Worm (Caenorhabditis elegans) whole organism, L4 larva: Measurements from ENCODE around the gene K12H6.6.

ENCODE experiments used
- F37D6.2 ChIP-seq: sonication (generic microtip); optimal IDR thresholded peaks from 2 replicates; lab custom pipeline; 2016; ENCODE audit warnings: mild to moderate bottlenecking, missing genetic modification characterization, missing compliant biosample characterization
- R02D3.7 ChIP-seq: fragments of 150-350 bp; sonication (generic microtip); optimal IDR thresholded peaks from 3 replicates; lab custom pipeline; 2014; ENCODE audit warnings: missing biosample characterization, missing genetic modification characterization
- T20F7.1 ChIP-seq: fragments of 200-800 bp; sonication (Bioruptor generic); optimal IDR thresholded peaks from 2 replicates; lab custom pipeline; 2018; ENCODE audit warnings: mild to moderate bottlenecking, missing genetic modification characterization, missing compliant biosample characterization
- arid-1 ChIP-seq: fragments of 200-800 bp; sonication (Bioruptor generic); conservative IDR thresholded peaks from 2 replicates; pipeline ENCODE4 v1.3.6; 2022; ENCODE audit warnings: missing genetic modification reagents, missing genetic modification characterization, missing compliant biosample characterization
- ceh-20 ChIP-seq: fragments of 200-800 bp; sonication (Bioruptor generic); IDR thresholded peaks from 2 replicates; pipeline ENCODE4 v1.3.6; 2022; ENCODE audit warnings: missing genetic modification reagents, missing genetic modification characterization, missing compliant biosample characterization
- ceh-28 ChIP-seq: fragments of 150-350 bp; optimal IDR thresholded peaks from 2 replicates; lab custom pipeline; 2014; ENCODE audit warnings: missing biosample characterization, missing genetic modification reagents, missing genetic modification characterization
- ceh-82 ChIP-seq: sonication (generic microtip); optimal IDR thresholded peaks from 2 replicates; lab custom pipeline; 2017; ENCODE audit warnings: missing biosample characterization, missing genetic modification characterization
- ces-1 ChIP-seq: fragments of 150-350 bp; sonication (generic microtip); optimal IDR thresholded peaks from 4 replicates; lab custom pipeline; 2014; ENCODE audit warnings: missing biosample characterization, missing genetic modification reagents, missing genetic modification characterization
- cey-2 ChIP-seq: sonication (generic microtip); optimal IDR thresholded peaks from 3 replicates; lab custom pipeline; 2017; ENCODE audit warnings: missing genetic modification characterization, mild to moderate bottlenecking, missing compliant biosample characterization, antibody characterized with exemption, borderline replicate concordance; ENCODE audit not compliant: insufficient read depth
- daf-12 ChIP-seq: fragments of 150-350 bp; optimal IDR thresholded peaks from 2 replicates; lab custom pipeline; 2014; ENCODE audit warnings: missing biosample characterization, missing genetic modification reagents, missing genetic modification characterization
- dmd-6 ChIP-seq: fragments of 200-800 bp; sonication (Bioruptor generic); IDR thresholded peaks from 2 replicates; pipeline ENCODE4 v1.3.6; 2022; ENCODE audit warnings: missing genetic modification reagents, missing genetic modification characterization, missing compliant biosample characterization
- dmd-9 ChIP-seq: fragments of 200-800 bp; sonication (Bioruptor generic); IDR thresholded peaks from 2 replicates; pipeline ENCODE4 v1.3.6; 2022; ENCODE audit warnings: missing genetic modification reagents, missing genetic modification characterization, missing compliant biosample characterization
- dpl-1 ChIP-seq: fragments of 150-350 bp; optimal IDR thresholded peaks from 2 replicates; lab custom pipeline; 2014; ENCODE audit warnings: missing biosample characterization, missing genetic modification reagents, missing genetic modification characterization
- fkh-10 ChIP-seq: fragments of 150-350 bp; optimal IDR thresholded peaks from 2 replicates; lab custom pipeline; 2014; ENCODE audit warnings: missing biosample characterization, missing genetic modification reagents, missing genetic modification characterization
- fos-1 ChIP-seq: fragments of 150-350 bp; optimal IDR thresholded peaks from 2 replicates; lab custom pipeline; 2014; ENCODE audit warnings: missing biosample characterization, missing genetic modification characterization
- gei-8 ChIP-seq: fragments of 200-800 bp; sonication (Bioruptor generic); optimal IDR thresholded peaks from 2 replicates; lab custom pipeline; 2018; ENCODE audit warnings: mild to moderate bottlenecking, missing genetic modification characterization, missing compliant biosample characterization
- hif-1 ChIP-seq, 2 experiments: sonication (generic microtip); optimal IDR thresholded peaks; 2 replicates each; lab custom pipeline; 2016 to 2017; ENCODE audit warnings: missing compliant biosample characterization in 2 of 2, missing genetic modification characterization in 2 of 2, missing genetic modification reagents in 2 of 2, missing genotype in 2 of 2, mild to moderate bottlenecking in 1 of 2
- hlh-11 ChIP-seq: fragments of 200-800 bp; sonication (Bioruptor generic); optimal IDR thresholded peaks from 2 replicates; lab custom pipeline; 2018; ENCODE audit warnings: mild to moderate bottlenecking, missing genetic modification characterization, missing compliant biosample characterization
- hmg-1.1 ChIP-seq: fragments of 200-800 bp; sonication (Bioruptor generic); IDR thresholded peaks from 2 replicates; pipeline ENCODE4 v1.3.6; 2022; ENCODE audit warnings: missing genetic modification reagents, missing genetic modification characterization, missing compliant biosample characterization
- lim-7 ChIP-seq: fragments of 200-800 bp; sonication (Bioruptor generic); IDR thresholded peaks from 2 replicates; pipeline ENCODE4 v1.3.6; 2022; ENCODE audit warnings: missing genetic modification characterization, missing compliant biosample characterization
- lin-13 ChIP-seq: fragments of 150-350 bp; optimal IDR thresholded peaks from 2 replicates; lab custom pipeline; 2014; ENCODE audit warnings: missing biosample characterization, missing genetic modification reagents, missing genetic modification characterization
- mdt-29 ChIP-seq: fragments of 200-800 bp; sonication (Bioruptor generic); IDR thresholded peaks from 2 replicates; pipeline ENCODE4 v1.3.6; 2022; ENCODE audit warnings: missing genetic modification reagents, missing genetic modification characterization, missing compliant biosample characterization
- mxl-3 ChIP-seq: fragments of 200-800 bp; sonication (Bioruptor generic); optimal IDR thresholded peaks from 2 replicates; lab custom pipeline; 2018; ENCODE audit warnings: mild to moderate bottlenecking, missing genetic modification characterization, missing compliant biosample characterization
- nhr-102 ChIP-seq: sonication (generic microtip); optimal IDR thresholded peaks from 2 replicates; lab custom pipeline; 2016; ENCODE audit warnings: mild to moderate bottlenecking, missing genetic modification characterization, moderate library complexity, missing compliant biosample characterization
- nhr-25 ChIP-seq: sonication (generic microtip); optimal IDR thresholded peaks from 2 replicates; lab custom pipeline; 2017; ENCODE audit warnings: missing genetic modification characterization, mild to moderate bottlenecking, missing compliant biosample characterization, antibody characterized with exemption, moderate library complexity, borderline replicate concordance; ENCODE audit not compliant: insufficient read depth
- nhr-42 ChIP-seq: fragments of 200-800 bp; sonication (Bioruptor generic); IDR thresholded peaks from 2 replicates; pipeline ENCODE4 v1.3.6; 2022; ENCODE audit warnings: missing genetic modification characterization, missing compliant biosample characterization
- nhr-48 ChIP-seq: sonication (generic microtip); optimal IDR thresholded peaks from 2 replicates; lab custom pipeline; 2016; ENCODE audit warnings: mild to moderate bottlenecking, missing genetic modification characterization, missing compliant biosample characterization
- pha-4 ChIP-seq, 2 experiments: fragments of 150-350 bp in 1 of 2; fragments of 200-800 bp in 1 of 2; sonication (Bioruptor generic) in 1 of 2; IDR thresholded peaks in 1 of 2; optimal IDR thresholded peaks in 1 of 2; 2 replicates each; pipeline versions ENCODE4 v1.3.6 to Lab custom; 2014 to 2022; ENCODE audit warnings: missing genetic modification characterization in 2 of 2, missing genetic modification reagents in 2 of 2, missing biosample characterization in 1 of 2, missing compliant biosample characterization in 1 of 2
- pqm-1 ChIP-seq: sonication (generic microtip); optimal IDR thresholded peaks from 2 replicates; lab custom pipeline; 2017; ENCODE audit warnings: missing biosample characterization, missing genetic modification characterization
- rbr-2 ChIP-seq: sonication (generic microtip); optimal IDR thresholded peaks from 2 replicates; lab custom pipeline; 2016; ENCODE audit warnings: missing genotype, missing genetic modification characterization, missing compliant biosample characterization
- saeg-2 ChIP-seq: fragments of 200-800 bp; sonication (Bioruptor generic); IDR thresholded peaks from 2 replicates; pipeline ENCODE4 v1.3.6; 2022; ENCODE audit warnings: missing genetic modification reagents, missing genetic modification characterization, missing compliant biosample characterization
- set-16 ChIP-seq: fragments of 200-800 bp; sonication (Bioruptor generic); IDR thresholded peaks from 2 replicates; pipeline ENCODE4 v1.3.6; 2022; ENCODE audit warnings: missing genetic modification reagents, missing genetic modification characterization, missing compliant biosample characterization
- skn-1 ChIP-seq: fragments of 150-350 bp; optimal IDR thresholded peaks from 2 replicates; lab custom pipeline; 2014; ENCODE audit warnings: missing biosample characterization, missing genetic modification characterization
- snpc-1.2 ChIP-seq: fragments of 200-800 bp; sonication (Bioruptor generic); IDR thresholded peaks from 2 replicates; pipeline ENCODE4 v1.3.6; 2022; ENCODE audit warnings: missing genetic modification reagents, missing genetic modification characterization, missing compliant biosample characterization
- spr-3 ChIP-seq: fragments of 200-800 bp; sonication (Bioruptor generic); optimal IDR thresholded peaks from 2 replicates; lab custom pipeline; 2018; ENCODE audit warnings: mild to moderate bottlenecking, missing genetic modification characterization, missing compliant biosample characterization
- tra-1 ChIP-seq: fragments of 200-800 bp; sonication (Bioruptor generic); IDR thresholded peaks from 2 replicates; pipeline ENCODE4 v1.3.6; 2022; ENCODE audit warnings: missing genetic modification reagents, missing genetic modification characterization, missing compliant biosample characterization
- unc-130 ChIP-seq: sonication (generic microtip); optimal IDR thresholded peaks from 2 replicates; lab custom pipeline; 2016; ENCODE audit warnings: missing genetic modification reagents, missing genetic modification characterization, missing compliant biosample characterization
- unc-39 ChIP-seq: sonication (generic microtip); optimal IDR thresholded peaks from 2 replicates; lab custom pipeline; 2017; ENCODE audit warnings: missing biosample characterization, missing genetic modification characterization
- unc-62 ChIP-seq, 3 experiments: fragments of 150-350 bp in 1 of 3; sonication (generic microtip); optimal IDR thresholded peaks in 2 of 3; peaks in 1 of 3; 1 replicate in 1 of 3; 2 replicates in 2 of 3; lab custom pipeline; 2014 to 2017; ENCODE audit warnings: missing biosample characterization in 3 of 3, missing genetic modification characterization in 3 of 3, missing genetic modification reagents in 3 of 3, missing genotype in 1 of 3
- zfp-3 ChIP-seq: fragments of 200-800 bp; sonication (Bioruptor generic); conservative IDR thresholded peaks from 2 replicates; pipeline ENCODE4 v1.3.6; 2022; ENCODE audit warnings: missing genetic modification reagents, missing genetic modification characterization, missing compliant biosample characterization

K12H6.6 gene

DNA sequence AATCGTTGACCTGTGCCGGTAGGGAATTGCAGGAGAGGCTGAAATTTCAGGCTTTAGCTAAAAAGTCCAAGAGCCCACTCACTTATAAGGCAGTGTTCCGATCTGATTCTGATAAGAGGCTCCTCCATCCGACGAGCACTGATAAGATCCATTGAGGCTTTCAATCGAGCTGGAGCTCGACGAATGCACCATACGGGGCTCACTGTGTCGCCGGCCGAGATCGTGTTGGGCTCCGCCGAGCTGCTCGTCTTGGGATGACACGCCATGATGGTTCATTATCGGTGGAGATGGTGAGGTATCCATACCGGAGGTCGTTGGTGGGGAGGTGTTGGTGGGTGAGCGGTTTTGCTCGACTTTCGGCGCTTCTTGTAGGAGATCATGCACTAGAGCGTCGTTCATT is 34.6 kb downstream of the K12H6.6 start:
- no peak for TF ChIP-seq R02D3.7
- TF ChIP-seq set-16 (GFP tag; lab: Robert Waterston, UW): peak; percentile 48; the same call in 1 of the 2 replicates

DNA sequence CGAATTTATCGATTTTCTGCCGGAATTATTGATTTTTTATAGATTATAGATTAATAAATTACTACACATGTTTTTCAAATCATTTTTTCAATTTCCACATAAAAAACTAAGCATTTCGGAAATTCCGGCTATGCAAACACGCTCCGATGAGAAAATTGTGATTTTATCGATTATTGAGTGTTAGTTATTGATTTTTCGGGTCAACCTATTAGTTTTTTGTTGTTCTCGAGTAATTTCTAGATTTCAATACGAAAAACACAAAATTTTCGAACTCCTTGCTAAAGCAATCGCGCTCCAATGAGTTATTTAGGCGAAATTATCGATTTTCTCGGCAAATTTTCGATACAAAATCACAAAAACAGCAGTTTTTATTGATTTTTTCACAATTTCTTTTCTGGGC is 35.6 kb downstream of the K12H6.6 start:
- TF ChIP-seq ceh-28 (peak; percentile 75), pha-4 (GFP tag; IDR thresholded peaks at IDR 0.05; lab: Robert Waterston, UW) (no peak), pha-4 (tag; optimal IDR thresholded peaks at IDR 0.05; lab: Kevin White, UChicago) (no peak), unc-62 (GFP tag; optimal IDR thresholded peaks at IDR 0.05 in 1 of 2; lab: Kevin White, UChicago) (peak in 1 of 2 experiments; percentile 51), unc-62 (tag; optimal IDR thresholded peaks at IDR 0.05; lab: Kevin White, UChicago) (no peak)

DNA sequence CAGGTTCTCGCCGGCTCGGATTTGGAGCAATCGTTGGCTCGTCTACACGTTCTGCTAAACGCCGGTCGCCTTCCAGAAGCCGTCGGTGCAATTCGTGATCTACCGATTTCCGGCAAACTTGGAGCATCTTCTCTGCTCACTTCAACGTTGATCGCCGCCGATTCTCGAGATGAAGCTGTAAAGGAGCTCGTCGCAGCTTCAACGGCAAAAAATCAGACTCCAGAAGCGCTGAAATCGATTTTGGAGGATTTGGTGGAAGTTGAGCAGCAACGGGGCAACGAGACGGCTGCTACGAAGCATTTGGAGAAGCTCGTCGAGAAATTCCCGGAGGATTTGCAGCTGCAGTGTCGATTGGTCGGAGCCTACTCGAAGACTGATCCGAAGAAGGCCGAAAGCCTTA is 39.3 kb downstream of the K12H6.6 start:
- peak; percentile 56 for TF ChIP-seq set-16 (GFP tag; lab: Robert Waterston, UW)
- TF ChIP-seq ceh-20: no peak

DNA sequence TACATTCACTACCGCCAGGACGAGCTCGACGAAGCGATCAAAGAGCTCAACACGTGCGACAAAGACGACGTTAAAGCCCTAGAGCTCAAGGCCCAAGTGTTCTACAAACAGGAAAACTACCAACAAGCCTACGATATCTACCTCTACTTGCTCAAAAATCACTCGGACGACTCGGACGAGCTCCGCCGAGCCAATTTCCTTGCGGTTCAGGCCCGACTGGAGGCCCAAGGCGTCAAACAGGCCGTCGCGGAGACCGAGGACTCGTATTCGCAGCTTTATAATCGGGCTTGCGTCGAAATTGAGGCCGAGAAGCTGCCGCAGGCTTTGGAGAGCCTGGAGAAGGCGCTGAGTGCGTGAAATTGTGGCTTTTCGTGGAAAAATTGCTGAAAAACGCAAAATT is 43.2 kb downstream of the K12H6.6 start:
- TF ChIP-seq lim-7 (GFP tag; lab: Robert Waterston, UW) (no peak), ceh-28 (no peak), zfp-3 (GFP tag; lab: Robert Waterston, UW) (no peak), hmg-1.1 (no peak), fos-1 (no peak), unc-39 (no peak), spr-3 (GFP tag; lab: Kevin White, UChicago) (no peak), set-16 (GFP tag; lab: Robert Waterston, UW) (peak; percentile 76), unc-62 (GFP tag; optimal IDR thresholded peaks at IDR 0.05 in 1 of 2; lab: Kevin White, UChicago) (peak in 1 of 2 experiments; percentile 81), unc-62 (tag; optimal IDR thresholded peaks at IDR 0.05; lab: Kevin White, UChicago) (no peak)
- TF ChIP-seq, all 104 proteins: peak for 2

DNA sequence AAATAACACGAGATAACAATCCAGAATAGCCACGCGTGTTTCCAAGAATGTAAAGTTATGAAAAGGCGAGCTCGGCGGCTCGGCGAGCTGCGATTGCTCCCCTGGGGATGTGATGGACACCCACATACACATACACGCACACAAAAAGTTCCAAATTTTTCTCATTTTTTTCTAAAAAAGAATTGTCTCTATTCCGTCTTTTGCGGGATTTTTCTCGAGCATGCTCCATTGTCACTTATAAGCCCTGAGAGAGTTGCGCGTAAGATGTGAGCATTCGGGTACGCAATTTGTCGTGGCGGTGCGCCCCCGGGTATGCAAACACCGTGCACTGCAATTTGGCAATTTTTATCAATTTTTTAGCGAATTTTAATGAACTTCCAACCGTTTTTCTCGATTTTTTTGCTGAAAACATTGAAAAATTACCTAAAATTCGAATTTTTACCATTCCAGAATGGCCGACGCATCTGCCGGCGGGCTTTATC is 44.0 kb downstream of the K12H6.6 start, which contains the start of the genes F08D12.12 and srpa-72:
TSS of gene F08D12.12 (minus strand) at position 51 of the 482 bp plus-strand sequence.
TSS of gene srpa-72 (plus strand) at position 451 of the 482 bp plus-strand sequence.
- no peak for TF ChIP-seq fkh-10 (GFP tag; lab: Kevin White, UChicago)
- TF ChIP-seq F37D6.2 (tag; lab: Kevin White, UChicago): no peak
- no peak for TF ChIP-seq nhr-25 (tag; lab: Kevin White, UChicago)
- TF ChIP-seq nhr-48 (tag; lab: Kevin White, UChicago): no peak
- no peak for TF ChIP-seq daf-12 (tag; lab: Kevin White, UChicago)
- TF ChIP-seq dmd-6 (GFP tag; lab: Robert Waterston, UW): no peak
- TF ChIP-seq gei-8 (GFP tag; lab: Kevin White, UChicago): no peak
- TF ChIP-seq ceh-20: 0 out of 2 replicates have a peak, but pooled peaks have one; percentile 9
- peak; percentile 21 for TF ChIP-seq rbr-2 (tag; lab: Kevin White, UChicago)
- TF ChIP-seq ceh-82: no peak
- TF ChIP-seq nhr-42 (GFP tag; lab: Robert Waterston, UW): no peak
- peak in 1 of 2 experiments; percentile 21 for TF ChIP-seq hif-1 (tag; optimal IDR thresholded peaks at IDR 0.05; lab: Kevin White, UChicago)
- peak in 1 of 2 experiments; percentile 55 for TF ChIP-seq unc-62 (GFP tag; optimal IDR thresholded peaks at IDR 0.05 in 1 of 2; lab: Kevin White, UChicago)
- no peak for TF ChIP-seq unc-62 (tag; optimal IDR thresholded peaks at IDR 0.05; lab: Kevin White, UChicago)
- TF ChIP-seq T20F7.1 (GFP tag; lab: Kevin White, UChicago): no peak
- no peak for TF ChIP-seq cey-2
- no peak for TF ChIP-seq nhr-102
- TF ChIP-seq arid-1 (GFP tag; lab: Robert Waterston, UW): no peak
- no peak for TF ChIP-seq lin-13 (GFP tag; lab: Kevin White, UChicago)
- TF ChIP-seq hlh-11 (tag; lab: Kevin White, UChicago): peak; percentile 28
- TF ChIP-seq dpl-1 (GFP tag; lab: Kevin White, UChicago): peak; percentile 37
- TF ChIP-seq tra-1: no peak
- TF ChIP-seq skn-1 (tag; lab: Kevin White, UChicago): no peak
- TF ChIP-seq snpc-1.2: no peak
- TF ChIP-seq pqm-1 (tag; lab: Kevin White, UChicago): no peak
- TF ChIP-seq unc-130 (GFP tag; lab: Kevin White, UChicago): no peak
- no peak for TF ChIP-seq ces-1 (GFP tag; lab: Kevin White, UChicago)
- no peak for TF ChIP-seq dmd-9 (GFP tag; lab: Robert Waterston, UW)
- TF ChIP-seq spr-3 (GFP tag; lab: Kevin White, UChicago): no peak
- no peak for TF ChIP-seq mxl-3 (GFP tag; lab: Kevin White, UChicago)
- TF ChIP-seq saeg-2 (GFP tag; lab: Robert Waterston, UW): no peak
- no peak for TF ChIP-seq R02D3.7
- TF ChIP-seq hmg-1.1: peak; percentile 59
- TF ChIP-seq mdt-29 (GFP tag; lab: Robert Waterston, UW): no peak
